Worm (Caenorhabditis elegans): Measurements from ENCODE around the gene Y60A3A.23.

Y60A3A.23 gene

ce11 chrV:19986788-19987187 is 20.8 kb upstream of the Y60A3A.23 start:
- TF ChIP-seq ama-1 (optimal IDR thresholded peaks at IDR 0.05), result no peak
- TF ChIP-seq nhr-20 (tag; optimal IDR thresholded peaks at IDR 0.05), result no peak
- no peak for TF ChIP-seq mab-9 (GFP tag; IDR thresholded peaks at IDR 0.05)
- no peak for TF ChIP-seq unc-62 (GFP tag; optimal IDR thresholded peaks at IDR 0.05)
- TF ChIP-seq efl-1 (optimal IDR thresholded peaks at IDR 0.05), result no peak
- peak in 1 of 2 experiments; percentile 24 for TF ChIP-seq efl-1 (GFP tag; optimal IDR thresholded peaks at IDR 0.05 in 1 of 2)
- no peak for TF ChIP-seq nhr-76 (tag; optimal IDR thresholded peaks at IDR 0.05)

DNA sequence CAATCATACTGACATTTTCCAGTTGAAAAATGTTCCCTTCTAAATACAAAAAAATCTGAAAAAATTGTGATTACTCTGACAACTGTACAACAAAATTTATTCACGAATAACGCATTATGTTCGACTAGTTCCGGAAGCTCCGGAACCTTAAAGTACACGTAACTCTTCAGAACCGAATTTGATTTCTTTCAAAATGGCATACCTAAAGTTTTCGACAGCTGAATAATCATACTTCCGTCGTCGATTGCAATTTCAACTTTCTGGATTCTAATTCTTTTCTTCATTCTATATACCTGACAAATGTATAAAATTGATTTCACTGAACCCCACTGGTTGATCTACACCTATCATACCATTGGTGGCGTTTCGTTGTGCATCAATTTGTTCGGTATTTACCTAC is 19.9 kb upstream of the Y60A3A.23 start, which contains the start of gene sri-67:
Gene sri-67 (plus strand): TSS at position 301 of the 400 bp plus-strand sequence.
- TF ChIP-seq elt-3 (tag; optimal IDR thresholded peaks at IDR 0.05), result no peak

DNA sequence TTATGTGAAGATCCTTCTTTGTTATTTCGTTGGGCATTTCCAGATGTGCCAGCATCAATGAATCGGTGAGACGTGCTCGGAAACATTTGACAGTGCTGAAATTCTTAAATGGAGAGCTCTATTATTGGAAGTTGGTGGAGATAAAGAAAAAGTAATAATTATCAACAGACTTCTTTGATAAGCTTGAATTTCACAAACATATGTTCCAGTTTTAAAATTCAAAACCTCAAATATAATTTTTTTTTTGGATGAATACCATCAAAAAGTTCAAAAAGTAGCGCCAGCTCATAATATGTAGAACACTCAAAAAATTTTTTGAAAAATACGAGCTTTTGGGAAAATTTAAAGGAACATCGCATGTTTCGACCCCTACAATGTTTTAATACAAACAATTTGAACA is 13.5 kb upstream of the Y60A3A.23 start, which contains the start of gene Y60A3A.25:
Gene Y60A3A.25 (minus strand): TSS at position 101 of the 400 bp plus-strand sequence.
- TF ChIP-seq irx-1 (tag; optimal IDR thresholded peaks at IDR 0.05), result no peak
- no peak for TF ChIP-seq elt-2 (tag; optimal IDR thresholded peaks at IDR 0.05)
- TF ChIP-seq nhr-76 (tag; optimal IDR thresholded peaks at IDR 0.05), result no peak
- no peak for TF ChIP-seq nhr-28 (tag; optimal IDR thresholded peaks at IDR 0.05)
- no peak for TF ChIP-seq ceh-8 (GFP tag; optimal IDR thresholded peaks at IDR 0.05)
- no peak for TF ChIP-seq hlh-17 (GFP tag; optimal IDR thresholded peaks at IDR 0.05; ENCODE audit: borderline replicate concordance)
- no peak for TF ChIP-seq nhr-12 (tag; optimal IDR thresholded peaks at IDR 0.05)
- no peak for TF ChIP-seq fkh-10 (GFP tag; optimal IDR thresholded peaks at IDR 0.05)

- TF ChIP-seq elt-2 (tag; optimal IDR thresholded peaks at IDR 0.05) (peak; percentile 4), nhr-85 (tag) (no peak)
Measured at ce11 chrV:19994665-19995064, 12.9 kb upstream of the Y60A3A.23 start.

- no peak for TF ChIP-seq tbx-2 (tag; optimal IDR thresholded peaks at IDR 0.05)
- no peak for TF ChIP-seq efl-3 (GFP tag; optimal IDR thresholded peaks at IDR 0.05)
- TF ChIP-seq ceh-90 (tag; optimal IDR thresholded peaks at IDR 0.05), result no peak
- TF ChIP-seq rnt-1 (tag; optimal IDR thresholded peaks at IDR 0.05), result no peak
- TF ChIP-seq unc-86 (tag; optimal IDR thresholded peaks at IDR 0.05), result no peak
- TF ChIP-seq ceh-63 (GFP tag; optimal IDR thresholded peaks at IDR 0.05), result no peak
- TF ChIP-seq irx-1 (tag; optimal IDR thresholded peaks at IDR 0.05), result no peak
- no peak for TF ChIP-seq nhr-77 (tag; optimal IDR thresholded peaks at IDR 0.05)
- TF ChIP-seq nhr-84 (tag; optimal IDR thresholded peaks at IDR 0.05), result no peak
- no peak for TF ChIP-seq Y116A8C.19 (tag; optimal IDR thresholded peaks at IDR 0.05; ENCODE audit: borderline replicate concordance)
Measured at ce11 chrV:19997481-19997880, 10.1 kb upstream of the Y60A3A.23 start.

- TF ChIP-seq hlh-4 (tag; optimal IDR thresholded peaks at IDR 0.05), result no peak
- 0 out of 2 replicates have a peak, but pooled peaks have one; percentile 80 for TF ChIP-seq ets-5 (GFP tag; IDR thresholded peaks at IDR 0.05)
- TF ChIP-seq ama-1 (optimal IDR thresholded peaks at IDR 0.05), result no peak
Measured at ce11 chrV:19998203-19998836, 9.2 kb upstream of the Y60A3A.23 start.

ce11 chrV:19999100-19999499 is 8.5 kb upstream of the Y60A3A.23 start:
- no peak for TF ChIP-seq alr-1 (tag; optimal IDR thresholded peaks at IDR 0.05; ENCODE audit: borderline replicate concordance)
- no peak for TF ChIP-seq jun-1 (tag; optimal IDR thresholded peaks at IDR 0.05)
- TF ChIP-seq unc-130 (tag; optimal IDR thresholded peaks at IDR 0.05), result no peak
- TF ChIP-seq unc-86 (tag; optimal IDR thresholded peaks at IDR 0.05), result no peak
- TF ChIP-seq swsn-7 (tag; optimal IDR thresholded peaks at IDR 0.05), result no peak
- no peak for TF ChIP-seq efl-1 (optimal IDR thresholded peaks at IDR 0.05)
- no peak for TF ChIP-seq efl-1 (GFP tag; optimal IDR thresholded peaks at IDR 0.05 in 1 of 2)
- no peak for TF ChIP-seq isw-1 (GFP tag; IDR thresholded peaks at IDR 0.05)
- TF ChIP-seq fkh-10 (GFP tag; optimal IDR thresholded peaks at IDR 0.05), result no peak
- no peak for TF ChIP-seq nhr-85 (tag)
- TF ChIP-seq ceh-63 (GFP tag; optimal IDR thresholded peaks at IDR 0.05), result no peak
- no peak for TF ChIP-seq egl-27 (tag; optimal IDR thresholded peaks at IDR 0.05)
- no peak for TF ChIP-seq hlh-17 (GFP tag; optimal IDR thresholded peaks at IDR 0.05; ENCODE audit: borderline replicate concordance)
- TF ChIP-seq pag-3 (tag; optimal IDR thresholded peaks at IDR 0.05; ENCODE audit: borderline replicate concordance, insufficient read depth), result no peak
- no peak for TF ChIP-seq nhr-84 (tag; optimal IDR thresholded peaks at IDR 0.05)
- TF ChIP-seq aly-2 (tag; optimal IDR thresholded peaks at IDR 0.05), result no peak
- TF ChIP-seq C16A3.4 (tag; optimal IDR thresholded peaks at IDR 0.05), result no peak
- TF ChIP-seq unc-62 (GFP tag; optimal IDR thresholded peaks at IDR 0.05), result no peak

All from whole organism, L1 larva.